Worm (Caenorhabditis elegans): Measurements from ENCODE around the gene jmjd-4.

The jmjd-4 gene

DNA sequence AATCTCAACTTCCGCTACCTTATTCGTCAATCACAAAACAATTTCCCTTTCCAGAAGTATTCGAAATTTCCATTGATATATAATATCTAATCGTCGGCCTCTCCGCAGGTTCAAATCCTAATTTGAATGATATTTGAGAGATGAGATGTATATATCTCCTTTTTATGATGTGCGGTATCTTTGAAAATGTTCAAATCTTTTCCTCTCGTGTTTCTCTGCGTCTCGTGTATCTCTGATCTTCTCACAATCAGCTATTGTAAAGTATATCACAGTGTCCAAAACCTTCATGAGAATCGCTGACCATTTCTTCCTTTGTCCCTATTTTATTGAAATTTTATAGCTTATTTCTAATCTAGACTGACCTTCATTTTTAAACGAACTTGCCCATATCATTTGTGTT lies 44.0 kb downstream of the jmjd-4 start:
- TF ChIP-seq snpc-3.4 (tag; optimal IDR thresholded peaks at IDR 0.05) (no peak), T07F8.4 (tag; optimal IDR thresholded peaks at IDR 0.05) (no peak), egl-44 (GFP tag; IDR thresholded peaks at IDR 0.05) (no peak), mxl-1 (tag; optimal IDR thresholded peaks at IDR 0.05) (no peak), F39B2.1 (GFP tag; IDR thresholded peaks at IDR 0.05) (no peak)

DNA sequence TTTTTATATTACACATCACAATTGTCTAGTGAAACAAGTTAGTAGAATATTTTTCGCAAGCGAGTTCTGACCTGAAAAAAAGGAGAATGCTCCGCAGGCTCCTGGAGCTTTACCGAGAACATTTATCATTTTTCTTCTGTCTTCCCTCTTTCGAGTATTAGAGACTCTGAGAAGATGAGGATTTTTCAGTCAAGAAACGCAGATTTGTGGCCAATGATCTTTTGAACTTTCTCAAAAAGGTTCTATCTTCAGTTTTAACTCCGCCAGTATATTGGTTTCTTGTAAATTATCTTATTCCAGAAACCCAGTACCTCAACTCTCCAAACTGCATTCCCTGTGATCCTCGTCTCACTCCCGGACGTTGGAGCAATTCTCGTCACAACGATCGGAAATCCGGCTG lies 48.2 kb downstream of the jmjd-4 start, which contains the start of gene K10G9.2:
TSS of gene K10G9.2 (plus strand) at position 301 of the 400 bp plus-strand sequence.
- TF ChIP-seq snpc-3.4 (tag; optimal IDR thresholded peaks at IDR 0.05) (no peak), rcor-1 (GFP tag; IDR thresholded peaks at IDR 0.05) (no peak), C06A6.2 (GFP tag; conservative IDR thresholded peaks at IDR 0.05) (no peak), lin-54 (GFP tag; optimal IDR thresholded peaks at IDR 0.05) (no peak), zim-3 (tag; optimal IDR thresholded peaks at IDR 0.05) (no peak), somi-1 (GFP tag; optimal IDR thresholded peaks at IDR 0.05) (no peak), nfyb-1 (GFP tag; IDR thresholded peaks at IDR 0.05) (no peak), ztf-6 (GFP tag; IDR thresholded peaks at IDR 0.05) (no peak), B0261.1 (tag; optimal IDR thresholded peaks at IDR 0.05) (no peak), Y56A3A.18 (GFP tag; IDR thresholded peaks at IDR 0.05) (no peak)

DNA sequence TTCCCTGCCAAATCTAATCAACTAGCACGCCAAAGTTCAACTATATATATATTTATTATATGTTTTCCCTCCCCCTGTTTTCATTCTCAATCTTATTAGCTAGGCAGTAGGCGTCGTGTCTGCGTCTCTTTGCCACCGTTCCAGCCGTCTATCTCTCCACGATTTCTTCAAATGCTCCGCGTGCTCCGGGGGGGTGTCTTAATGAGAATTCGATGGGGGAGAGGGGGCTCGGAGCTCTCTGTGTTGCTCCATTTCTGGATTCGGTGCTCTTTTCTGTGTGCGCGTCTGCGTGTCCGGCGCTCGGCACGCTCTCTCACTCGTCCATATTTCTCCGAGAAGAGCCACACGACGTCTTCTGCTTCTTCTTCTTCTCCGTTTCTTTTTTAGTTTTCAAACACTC lies 49.6 kb downstream of the jmjd-4 start:
- TF ChIP-seq lin-40 (tag; optimal IDR thresholded peaks at IDR 0.05) = peak; percentile 48
- peak; percentile 50 for TF ChIP-seq ceh-27 (GFP tag; optimal IDR thresholded peaks at IDR 0.05)
- TF ChIP-seq gei-17 (GFP tag; optimal IDR thresholded peaks at IDR 0.05) = no peak
- TF ChIP-seq zfh-2 (GFP tag; conservative IDR thresholded peaks at IDR 0.05) = peak; percentile 99
- peak; percentile 64; the same call in 1 of the 2 replicates for TF ChIP-seq cebp-2 (GFP tag; IDR thresholded peaks at IDR 0.05)
- TF ChIP-seq nfyb-1 (GFP tag; IDR thresholded peaks at IDR 0.05) = peak; percentile 34; the same call in 1 of the 2 replicates
- TF ChIP-seq snpc-4 (GFP tag; optimal IDR thresholded peaks at IDR 0.05) = no peak
- peak in 1 of 4 experiments; percentile 16 for TF ChIP-seq snpc-4 (tag; optimal IDR thresholded peaks at IDR 0.05)
- TF ChIP-seq egrh-3 (GFP tag; IDR thresholded peaks at IDR 0.05) = peak; percentile 58; the same call in 1 of the 2 replicates
- peak; percentile 72 for TF ChIP-seq attf-5 (GFP tag; optimal IDR thresholded peaks at IDR 0.05)
- TF ChIP-seq hmg-1.2 (GFP tag; IDR thresholded peaks at IDR 0.05) = peak; percentile 49
- TF ChIP-seq tbp1 (GFP tag; optimal IDR thresholded peaks at IDR 0.05) = no peak
- peak; percentile 52 for TF ChIP-seq mcd-1 (GFP tag; IDR thresholded peaks at IDR 0.05)
- TF ChIP-seq ztf-22 (GFP tag; optimal IDR thresholded peaks at IDR 0.05) = peak; percentile 58
- no peak for TF ChIP-seq let-526 (GFP tag; IDR thresholded peaks at IDR 0.05)
- TF ChIP-seq lin-35 (GFP tag; optimal IDR thresholded peaks at IDR 0.05) = peak in 1 of 3 experiments; percentile 18
- no peak for TF ChIP-seq cebp-1 (GFP tag; IDR thresholded peaks at IDR 0.05)
- peak; percentile 64 for TF ChIP-seq cebp-1 (tag; optimal IDR thresholded peaks at IDR 0.05)
- TF ChIP-seq nhr-80 (tag; optimal IDR thresholded peaks at IDR 0.05) = no peak
- TF ChIP-seq sea-2 (GFP tag; IDR thresholded peaks at IDR 0.05) = no peak
- peak; percentile 85 for TF ChIP-seq K12H6.12 (tag; optimal IDR thresholded peaks at IDR 0.05)
